Fruit fly (Drosophila melanogaster): ENCODE measurements around the gene Dref.

Gene Dref

DNA sequence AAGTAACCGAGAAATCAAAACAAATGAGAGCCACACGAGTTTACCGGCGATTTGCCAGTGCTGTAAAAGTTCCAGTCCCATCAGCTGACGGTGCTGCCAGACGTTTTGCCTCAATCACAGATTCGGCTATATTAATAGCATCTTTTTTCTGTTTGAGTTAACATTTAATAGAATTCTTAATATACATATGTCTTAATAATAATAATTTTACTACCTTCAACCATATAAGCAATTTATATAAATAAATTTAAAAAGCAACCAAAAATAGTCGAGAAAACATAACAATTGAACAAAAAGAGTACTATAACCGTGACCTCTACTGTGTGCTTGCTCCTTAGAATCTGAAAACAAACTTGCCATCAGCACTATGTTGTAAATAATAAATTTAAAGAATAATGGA, 12.9 kb downstream of the Dref start, which contains the start of the genes CG13126 and CG4709 (continued):
- TF ChIP-seq gt (GFP tag; IDR thresholded peaks at IDR 0.05) (no peak), Pdp1 (GFP tag; optimal IDR thresholded peaks at IDR 0.05) (peak; percentile 25 to 71), tin (GFP tag; optimal IDR thresholded peaks at IDR 0.05) (peak; percentile 92), pan (optimal IDR thresholded peaks at IDR 0.05) (no peak), pan (GFP tag; optimal IDR thresholded peaks at IDR 0.05 in 1 of 2, IDR thresholded peaks at IDR 0.05 in 1 of 2) (peak in 1 of 2 experiments; percentile 94), lbe (GFP tag; optimal IDR thresholded peaks at IDR 0.05) (peak; percentile 89), cad (GFP tag; optimal IDR thresholded peaks at IDR 0.05) (no peak), ssp (GFP tag; IDR thresholded peaks at IDR 0.05) (peak; percentile 77), Rfx (GFP tag; IDR thresholded peaks at IDR 0.05) (peak; percentile 92), CG12104 (GFP tag; optimal IDR thresholded peaks at IDR 0.05) (peak; percentile 91), bbx (GFP tag; IDR thresholded peaks at IDR 0.05; ENCODE audit: partially characterized antibody) (0 out of 2 replicates have a peak, but pooled peaks have one; percentile 18), D19A (tag; optimal IDR thresholded peaks at IDR 0.05) (peak; percentile 90), emc (GFP tag; optimal IDR thresholded peaks at IDR 0.05) (peak; percentile 1), tna (GFP tag; IDR thresholded peaks at IDR 0.05; ENCODE audit: partially characterized antibody) (no peak), so (GFP tag; IDR thresholded peaks at IDR 0.05) (peak; percentile 77; the same call in 2 of the 3 replicates), HLH54F (GFP tag; optimal IDR thresholded peaks at IDR 0.05) (peak; percentile 6), aop (GFP tag; IDR thresholded peaks at IDR 0.05) (no peak), Trl (optimal IDR thresholded peaks at IDR 0.05) (no peak), Trl (GFP tag; optimal IDR thresholded peaks at IDR 0.05) (peak; percentile 40), CG12659 (GFP tag; optimal IDR thresholded peaks at IDR 0.05) (peak; percentile 90), CG1024 (GFP tag; IDR thresholded peaks at IDR 0.05) (peak; percentile 66; the same call in 1 of the 2 replicates), p53 (GFP tag; optimal IDR thresholded peaks at IDR 0.05) (no peak), CG11093 (GFP tag; IDR thresholded peaks at IDR 0.05) (peak; percentile 85), stwl (tag; optimal IDR thresholded peaks at IDR 0.05) (peak; percentile 81), inv (GFP tag; IDR thresholded peaks at IDR 0.05; ENCODE audit: partially characterized antibody) (no peak), Ssrp (tag; optimal IDR thresholded peaks at IDR 0.05) (peak; percentile 93), dimm (GFP tag; IDR thresholded peaks at IDR 0.05) (peak; percentile 45; the same call in 1 of the 2 replicates), wor (GFP tag; IDR thresholded peaks at IDR 0.05) (peak; percentile 64), twi (tag; optimal IDR thresholded peaks at IDR 0.05) (peak; percentile 81), CG7928 (GFP tag; optimal IDR thresholded peaks at IDR 0.05) (peak; percentile 46), Myb (GFP tag; optimal IDR thresholded peaks at IDR 0.05) (no peak), CG10654 (GFP tag; optimal IDR thresholded peaks at IDR 0.05) (peak; percentile 88), Mad (GFP tag; optimal IDR thresholded peaks at IDR 0.05) (peak; percentile 45), wek (GFP tag; optimal IDR thresholded peaks at IDR 0.05) (no peak), CG9797 (GFP tag; optimal IDR thresholded peaks at IDR 0.05) (peak; percentile 43), Scr (GFP tag; IDR thresholded peaks at IDR 0.05; ENCODE audit: partially characterized antibody) (no peak), tup (GFP tag; optimal IDR thresholded peaks at IDR 0.05) (peak; percentile 56), Aef1 (GFP tag; IDR thresholded peaks at IDR 0.05) (peak; percentile 81), Ets65A (GFP tag) (peak; percentile 90), zen2 (GFP tag; IDR thresholded peaks at IDR 0.05; ENCODE audit: partially characterized antibody) (no peak), h (optimal IDR thresholded peaks at IDR 0.05) (no peak), fu2 (GFP tag; optimal IDR thresholded peaks at IDR 0.05) (peak; percentile 5), CHES-1-like (GFP tag; optimal IDR thresholded peaks at IDR 0.05) (peak; percentile 37), CG12942 (GFP tag; optimal IDR thresholded peaks at IDR 0.05) (peak; percentile 87), Awh (GFP tag; IDR thresholded peaks at IDR 0.05) (peak; percentile 89), jing (GFP tag; optimal IDR thresholded peaks at IDR 0.05) (peak; percentile 41), CG6272 (GFP tag; IDR thresholded peaks at IDR 0.05) (peak; percentile 86), Mrtf (GFP tag; IDR thresholded peaks at IDR 0.05) (peak; percentile 83), HHEX (GFP tag; optimal IDR thresholded peaks at IDR 0.05) (peak; percentile 92), CG12391 (tag; optimal IDR thresholded peaks at IDR 0.05) (peak; percentile 96), nom (GFP tag; optimal IDR thresholded peaks at IDR 0.05) (peak; percentile 85), mld (GFP tag; IDR thresholded peaks at IDR 0.05; ENCODE audit: partially characterized antibody) (no peak)

Data from whole organism, embryonic.